Fruit fly (Drosophila melanogaster) Kc167 (cell line): ENCODE results near the gene eIF2gamma.

Experiments used
- Sin3A ChIP-seq: fragments of >200 bp; optimal IDR thresholded peaks from 2 replicates; lab custom pipeline; 2018; ENCODE audit warnings: missing external identifiers
- h ChIP-seq: fragments of >200 bp; optimal IDR thresholded peaks from 3 replicates; lab custom pipeline; 2018; ENCODE audit warnings: missing external identifiers
- psq ChIP-seq: fragments of >200 bp; optimal IDR thresholded peaks from 2 replicates; lab custom pipeline; 2017; ENCODE audit warnings: missing external identifiers
- ttk ChIP-seq: sonication (Bioruptor generic); optimal IDR thresholded peaks from 2 replicates; lab custom pipeline; 2017; ENCODE audit warnings: missing external identifiers

dm6 chr3R:15208712-15209499, 54.4 kb downstream of the eIF2gamma start, which contains the start of the genes Spn88Eb and Mau2:
- TF ChIP-seq h (lab: Kevin White, UChicago) (no peak), psq (lab: Kevin White, UChicago) (no peak), Sin3A (lab: Kevin White, UChicago) (no peak), ttk (no peak)
